Worm (Caenorhabditis elegans) whole organism, L3 larva: ENCODE results near the gene bus-1.

Experiments
- ceh-28 ChIP-seq: fragments of 150-350 bp; optimal IDR thresholded peaks from 2 replicates; lab custom pipeline; 2014; ENCODE audit warnings: missing biosample characterization, missing genetic modification reagents, missing genetic modification characterization
- ceh-9 ChIP-seq: sonication (generic microtip); optimal IDR thresholded peaks from 2 replicates; lab custom pipeline; 2018; ENCODE audit warnings: missing biosample characterization, missing genetic modification characterization
- elt-3 ChIP-seq, 3 experiments: fragments of 150-350 bp in 1 of 3; sonication (generic microtip) in 2 of 3; optimal IDR thresholded peaks; 2 replicates in 2 of 3; 4 replicates in 1 of 3; lab custom pipeline; 2014 to 2017; ENCODE audit warnings: missing biosample characterization in 3 of 3, missing genetic modification characterization in 3 of 3
- jun-1 ChIP-seq: fragments of 150-350 bp; optimal IDR thresholded peaks from 2 replicates; lab custom pipeline; 2014; ENCODE audit warnings: missing biosample characterization, missing genetic modification reagents, missing genetic modification characterization
- lin-15B ChIP-seq: fragments of 150-350 bp; optimal IDR thresholded peaks from 2 replicates; lab custom pipeline; 2014; ENCODE audit warnings: missing biosample characterization, missing genetic modification characterization
- nhr-237 ChIP-seq: fragments of 150-350 bp; optimal IDR thresholded peaks from 2 replicates; lab custom pipeline; 2014; ENCODE audit warnings: missing biosample characterization, missing genetic modification characterization
- nhr-28 ChIP-seq: fragments of 150-350 bp; optimal IDR thresholded peaks from 2 replicates; lab custom pipeline; 2014; ENCODE audit warnings: missing biosample characterization, missing genetic modification characterization
- skn-1 ChIP-seq: fragments of 150-350 bp; optimal IDR thresholded peaks from 2 replicates; lab custom pipeline; 2014; ENCODE audit warnings: missing biosample characterization, missing genetic modification characterization
- tbx-2 ChIP-seq: sonication (generic microtip); optimal IDR thresholded peaks from 2 replicates; lab custom pipeline; 2016; ENCODE audit warnings: mild to moderate bottlenecking, missing genetic modification characterization, missing compliant biosample characterization
- unc-62 ChIP-seq: fragments of 150-350 bp; sonication (generic microtip); optimal IDR thresholded peaks from 4 replicates; lab custom pipeline; 2014; ENCODE audit warnings: missing biosample characterization, missing genetic modification reagents, missing genetic modification characterization
- ztf-4 ChIP-seq: fragments of 150-350 bp; optimal IDR thresholded peaks from 2 replicates; lab custom pipeline; 2014; ENCODE audit warnings: missing biosample characterization, missing genetic modification characterization

DNA sequence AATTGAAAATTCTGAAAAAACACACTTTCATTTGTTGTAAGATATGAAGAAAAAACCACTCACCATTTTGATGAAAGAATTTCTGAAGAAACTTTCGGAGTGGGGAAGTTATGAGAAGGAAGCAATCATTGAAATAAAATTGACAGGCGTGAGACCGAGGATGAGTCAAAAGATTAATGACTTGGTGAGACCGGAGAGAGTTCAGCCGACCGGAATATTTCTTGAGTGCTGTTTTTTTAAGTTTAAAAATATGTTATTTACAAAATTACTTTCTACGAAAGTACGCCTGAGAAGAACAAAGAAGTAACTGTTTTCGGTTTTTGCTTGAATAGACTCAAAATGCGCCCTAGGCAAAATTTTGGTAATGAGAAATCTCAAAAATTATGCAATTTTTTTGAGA is 31.6 kb upstream of the bus-1 start, which contains the start of gene C25E10.10:
- TF ChIP-seq nhr-237 (tag; lab: Kevin White, UChicago) (no peak), tbx-2 (no peak), ceh-9 (tag; lab: Kevin White, UChicago) (no peak), ceh-28 (tag; lab: Kevin White, UChicago) (no peak), jun-1 (no peak), unc-62 (GFP tag; lab: Kevin White, UChicago) (no peak), skn-1 (no peak), lin-15B (no peak), ztf-4 (tag; lab: Kevin White, UChicago) (no peak), nhr-28 (tag; lab: Kevin White, UChicago) (no peak), elt-3 (tag; optimal IDR thresholded peaks at IDR 0.05; lab: Kevin White, UChicago) (no peak)
